Fruit fly (Drosophila melanogaster) whole organism, pupa: ENCODE data around the gene Nelf-E.

ENCODE experiments used
- CG13204 ChIP-seq: fragments of 200-800 bp; sonication (Bioruptor generic); optimal IDR thresholded peaks from 2 replicates; lab custom pipeline; 2018; ENCODE audit warnings: missing biosample characterization, mild to moderate bottlenecking, missing genetic modification characterization, moderate library complexity
- fd96Ca ChIP-seq: fragments of 200-800 bp; sonication (Bioruptor generic); IDR thresholded peaks from 3 replicates; pipeline ENCODE4 v1.3.6; 2022; ENCODE audit warnings: missing biosample characterization, missing genetic modification characterization
- rn ChIP-seq: fragments of 200-800 bp; sonication (Bioruptor generic); IDR thresholded peaks from 2 replicates; pipeline ENCODE4 v1.3.6; 2022; ENCODE audit warnings: missing biosample characterization, missing genetic modification characterization

DNA sequence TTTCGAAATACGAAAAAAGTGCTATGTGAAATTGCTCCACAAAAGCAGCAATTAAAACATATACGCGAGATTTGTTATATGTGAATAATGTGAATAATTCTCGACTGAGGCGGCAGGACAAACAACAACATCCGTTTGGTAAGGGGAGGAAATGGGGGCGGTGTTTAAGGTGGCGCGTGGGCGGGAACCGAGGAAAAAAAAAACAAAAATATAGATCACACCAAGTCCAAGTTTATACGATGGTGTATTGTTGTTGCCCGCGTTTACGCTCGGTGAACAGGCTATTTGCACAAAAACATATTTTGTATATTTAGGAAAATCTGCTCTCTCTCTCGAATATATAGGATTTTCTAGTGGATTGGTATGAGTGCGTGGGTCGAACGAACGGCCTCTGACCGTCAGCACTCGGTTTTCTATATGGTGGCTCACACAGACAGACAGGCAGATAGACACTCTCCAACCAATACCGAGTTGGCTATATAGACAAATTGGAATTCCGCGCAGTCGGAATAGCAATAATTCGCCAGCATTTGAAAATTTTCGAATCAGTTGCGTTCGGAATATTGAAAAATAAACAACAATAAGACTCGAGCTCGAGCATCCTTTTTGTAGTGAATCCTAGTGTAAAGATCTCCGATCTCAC, 29.1 kb upstream of the Nelf-E start:
- TF ChIP-seq CG13204 (GFP tag; lab: Kevin White, UChicago) (no peak), rn (GFP tag; lab: Robert Waterston, UW) (no peak), fd96Ca (GFP tag; lab: Robert Waterston, UW) (no peak)
